Fruit fly (Drosophila melanogaster) whole organism, embryonic: ENCODE measurements around the gene CG42487.

Source experiments
- Atf6 ChIP-seq: fragments of 200-800 bp; sonication (Bioruptor generic); IDR thresholded peaks from 2 replicates; pipeline ENCODE4 v1.3.6; 2022; ENCODE audit warnings: missing biosample characterization, missing genetic modification characterization
- Bteb2 ChIP-seq: fragments of 200-800 bp; sonication (Bioruptor generic); optimal IDR thresholded peaks from 2 replicates; lab custom pipeline; 2016; ENCODE audit warnings: missing biosample characterization, missing genetic modification characterization
- CG13123 ChIP-seq: fragments of 200-800 bp; sonication (Bioruptor generic); optimal IDR thresholded peaks from 2 replicates; lab custom pipeline; 2016; ENCODE audit warnings: missing biosample characterization, missing genetic modification characterization
- CG13296 ChIP-seq: fragments of 200-800 bp; sonication (Bioruptor generic); optimal IDR thresholded peaks from 3 replicates; lab custom pipeline; 2018; ENCODE audit warnings: missing biosample characterization, mild to moderate bottlenecking, missing genetic modification characterization
- CG14441 ChIP-seq: fragments of 200-800 bp; sonication (Bioruptor generic); IDR thresholded peaks from 2 replicates; pipeline ENCODE4 v1.3.6; 2022; ENCODE audit warnings: missing biosample characterization, missing genetic modification characterization
- CG14965 ChIP-seq: fragments of 200-800 bp; sonication (Bioruptor generic); optimal IDR thresholded peaks from 2 replicates; lab custom pipeline; 2016; ENCODE audit warnings: missing biosample characterization, missing genetic modification characterization, borderline replicate concordance
- CG1603 ChIP-seq: fragments of 200-800 bp; sonication (Bioruptor generic); optimal IDR thresholded peaks from 2 replicates; lab custom pipeline; 2019; ENCODE audit warnings: missing biosample characterization, mild to moderate bottlenecking, missing genetic modification characterization, moderate library complexity
- CG31365 ChIP-seq: fragments of 200-800 bp; sonication (Bioruptor generic); optimal IDR thresholded peaks from 2 replicates; lab custom pipeline; 2018; ENCODE audit warnings: missing biosample characterization, mild to moderate bottlenecking, missing genetic modification characterization
- CG32532 ChIP-seq: fragments of 200-800 bp; sonication (Bioruptor generic); IDR thresholded peaks from 2 replicates; pipeline ENCODE4 v1.3.6; 2022; ENCODE audit warnings: missing biosample characterization, missing genetic modification characterization
- CG3995 ChIP-seq: fragments of 200-800 bp; sonication (Bioruptor generic); optimal IDR thresholded peaks from 3 replicates; lab custom pipeline; 2016; ENCODE audit warnings: missing biosample characterization, missing genetic modification characterization
- CG6683 ChIP-seq: fragments of 200-800 bp; sonication (Bioruptor generic); optimal IDR thresholded peaks from 2 replicates; lab custom pipeline; 2017; ENCODE audit warnings: missing biosample characterization, mild to moderate bottlenecking, missing genetic modification characterization, missing genetic modification reagents
- CG7357 ChIP-seq: fragments of 200-800 bp; sonication (Bioruptor generic); IDR thresholded peaks from 3 replicates; pipeline ENCODE4 v1.3.6; 2022; ENCODE audit warnings: missing biosample characterization, missing genetic modification characterization
- CG7372 ChIP-seq: fragments of 200-800 bp; sonication (Bioruptor generic); IDR thresholded peaks from 2 replicates; pipeline ENCODE4 v1.3.6; 2022; ENCODE audit warnings: missing biosample characterization, missing genetic modification characterization
- CG8478 ChIP-seq: fragments of >200 bp; optimal IDR thresholded peaks from 2 replicates; lab custom pipeline; 2018
- CG9797 ChIP-seq: fragments of 200-800 bp; sonication (Bioruptor generic); optimal IDR thresholded peaks from 3 replicates; lab custom pipeline; 2018; ENCODE audit warnings: missing biosample characterization, mild to moderate bottlenecking, missing genetic modification characterization
- CHES-1-like ChIP-seq: fragments of 200-800 bp; sonication (Bioruptor generic); optimal IDR thresholded peaks from 2 replicates; lab custom pipeline; 2016; ENCODE audit warnings: missing biosample characterization, missing genetic modification characterization
- Dp ChIP-seq: fragments of 200-800 bp; sonication (Bioruptor generic); optimal IDR thresholded peaks from 2 replicates; lab custom pipeline; 2018; ENCODE audit warnings: missing biosample characterization, mild to moderate bottlenecking, missing genetic modification characterization, moderate library complexity
- E2f1 ChIP-seq: fragments of 200-800 bp; sonication (Bioruptor generic); IDR thresholded peaks from 2 replicates; pipeline ENCODE4 v1.3.6; 2022; ENCODE audit warnings: missing biosample characterization, missing genetic modification characterization
- Eip74EF ChIP-seq, 2 experiments: fragments of 200-800 bp in 1 of 2; fragments of >200 bp in 1 of 2; sonication (Bioruptor generic) in 1 of 2; optimal IDR thresholded peaks; 2 replicates each; lab custom pipeline; 2017 to 2019; ENCODE audit warnings: missing biosample characterization in 2 of 2, missing genetic modification characterization in 2 of 2, mild to moderate bottlenecking in 1 of 2, moderate library complexity in 1 of 2
- Gsc ChIP-seq: fragments of 200-800 bp; sonication (Bioruptor generic); IDR thresholded peaks from 2 replicates; pipeline ENCODE4 v1.3.6; 2022; ENCODE audit warnings: missing biosample characterization, missing genetic modification characterization
- HLH54F ChIP-seq: fragments of 200-800 bp; sonication (Bioruptor generic); optimal IDR thresholded peaks from 3 replicates; lab custom pipeline; 2016; ENCODE audit warnings: missing biosample characterization, missing genetic modification characterization
- HLHmδ ChIP-seq: fragments of 200-800 bp; sonication (Bioruptor generic); optimal IDR thresholded peaks from 2 replicates; lab custom pipeline; 2018; ENCODE audit warnings: missing biosample characterization, mild to moderate bottlenecking, missing genetic modification characterization, moderate library complexity
- Lhr ChIP-seq: fragments of 200-800 bp; sonication (Bioruptor generic); optimal IDR thresholded peaks from 3 replicates; lab custom pipeline; 2017; ENCODE audit warnings: mild to moderate bottlenecking, missing biosample characterization, missing genetic modification reagents, missing genetic modification characterization
- NfI ChIP-seq: fragments of 200-800 bp; sonication (Bioruptor generic); optimal IDR thresholded peaks from 3 replicates; lab custom pipeline; 2018; ENCODE audit warnings: missing biosample characterization, mild to moderate bottlenecking, missing genetic modification characterization, moderate library complexity
- Tbp ChIP-seq: fragments of >200 bp; optimal IDR thresholded peaks from 2 replicates; lab custom pipeline; 2018; ENCODE audit warnings: missing biosample characterization, missing genetic modification characterization
- ac ChIP-seq: fragments of 200-800 bp; sonication (Bioruptor generic); optimal IDR thresholded peaks from 3 replicates; lab custom pipeline; 2017; ENCODE audit warnings: missing biosample characterization, mild to moderate bottlenecking, missing genetic modification characterization
- amos ChIP-seq: fragments of 200-800 bp; sonication (Bioruptor generic); IDR thresholded peaks from 2 replicates; pipeline ENCODE4 v1.3.6; 2022; ENCODE audit warnings: missing biosample characterization, missing genetic modification characterization; ENCODE audit not compliant: partially characterized antibody
- az2 ChIP-seq: fragments of 200-800 bp; sonication (Bioruptor generic); optimal IDR thresholded peaks from 3 replicates; lab custom pipeline; 2016; ENCODE audit warnings: missing biosample characterization, missing genetic modification characterization
- bbx ChIP-seq: fragments of 200-800 bp; sonication (Bioruptor generic); IDR thresholded peaks from 2 replicates; pipeline ENCODE4 v1.3.6; 2022; ENCODE audit warnings: missing biosample characterization, missing genetic modification characterization; ENCODE audit not compliant: partially characterized antibody
- crol ChIP-seq: fragments of 200-800 bp; sonication (Bioruptor generic); IDR thresholded peaks from 2 replicates; pipeline ENCODE4 v1.3.6; 2022; ENCODE audit warnings: missing biosample characterization, missing genetic modification characterization
- dan ChIP-seq: fragments of 200-800 bp; sonication (Bioruptor generic); IDR thresholded peaks from 2 replicates; pipeline ENCODE4 v1.3.6; 2022; ENCODE audit warnings: missing biosample characterization, missing genetic modification characterization
- eve ChIP-seq, 2 experiments: fragments of >200 bp; optimal IDR thresholded peaks; 2 replicates each; lab custom pipeline; 2017; ENCODE audit warnings: missing biosample characterization in 2 of 2, missing genetic modification characterization in 2 of 2
- fru ChIP-seq: fragments of >200 bp; optimal IDR thresholded peaks from 2 replicates; lab custom pipeline; 2017
- jigr1 ChIP-seq: fragments of 200-800 bp; sonication (Bioruptor generic); IDR thresholded peaks from 3 replicates; pipeline ENCODE4 v1.3.6; 2022; ENCODE audit warnings: missing biosample characterization, missing genetic modification characterization
- jing ChIP-seq: fragments of 200-800 bp; sonication (Bioruptor generic); optimal IDR thresholded peaks from 2 replicates; lab custom pipeline; 2018; ENCODE audit warnings: missing biosample characterization, mild to moderate bottlenecking, missing genetic modification characterization
- knrl ChIP-seq: fragments of 200-800 bp; sonication (Bioruptor generic); IDR thresholded peaks from 3 replicates; pipeline ENCODE4 v1.3.6; 2022; ENCODE audit warnings: missing biosample characterization, missing genetic modification characterization; ENCODE audit not compliant: partially characterized antibody
- lola ChIP-seq, 3 experiments: fragments of >200 bp in 2 of 3; fragments of 200-800 bp in 1 of 3; sonication (Bioruptor generic) in 1 of 3; optimal IDR thresholded peaks; 2 replicates each; lab custom pipeline; 2017 to 2019; ENCODE audit warnings: missing biosample characterization in 3 of 3, missing genetic modification characterization in 3 of 3, mild to moderate bottlenecking in 1 of 3, moderate library complexity in 1 of 3
- org-1 ChIP-seq: fragments of 200-800 bp; sonication (Bioruptor generic); optimal IDR thresholded peaks from 2 replicates; lab custom pipeline; 2017; ENCODE audit warnings: missing biosample characterization, missing genetic modification characterization
- pfk ChIP-seq: fragments of 200-800 bp; sonication (Bioruptor generic); optimal IDR thresholded peaks from 2 replicates; lab custom pipeline; 2018; ENCODE audit warnings: missing biosample characterization, mild to moderate bottlenecking, missing genetic modification characterization, moderate library complexity
- ranshi ChIP-seq: fragments of 200-800 bp; sonication (Bioruptor generic); IDR thresholded peaks from 2 replicates; pipeline ENCODE4 v1.3.6; 2022; ENCODE audit warnings: missing biosample characterization, missing genetic modification characterization
- rib ChIP-seq: fragments of 200-800 bp; sonication (Bioruptor generic); IDR thresholded peaks from 2 replicates; pipeline ENCODE4 v1.3.6; 2022; ENCODE audit warnings: missing biosample characterization, missing genetic modification characterization
- ro ChIP-seq: fragments of 200-800 bp; sonication (Bioruptor generic); IDR thresholded peaks from 2 replicates; pipeline ENCODE4 v1.3.6; 2022; ENCODE audit warnings: missing biosample characterization, missing genetic modification characterization
- row ChIP-seq: fragments of 200-800 bp; sonication (Bioruptor generic); IDR thresholded peaks from 3 replicates; pipeline ENCODE4 v1.3.6; 2022; ENCODE audit warnings: missing biosample characterization, missing genetic modification characterization
- salm ChIP-seq: fragments of 200-800 bp; sonication (Bioruptor generic); optimal IDR thresholded peaks from 2 replicates; lab custom pipeline; 2018; ENCODE audit warnings: missing biosample characterization, mild to moderate bottlenecking, missing genetic modification characterization
- slp2 ChIP-seq: fragments of 200-800 bp; sonication (Bioruptor generic); optimal IDR thresholded peaks from 2 replicates; lab custom pipeline; 2016; ENCODE audit warnings: missing biosample characterization, missing genetic modification characterization
- sqz ChIP-seq: fragments of 200-800 bp; sonication (Bioruptor generic); optimal IDR thresholded peaks from 3 replicates; lab custom pipeline; 2018; ENCODE audit warnings: missing biosample characterization, mild to moderate bottlenecking, missing genetic modification characterization
- tin ChIP-seq: fragments of 200-800 bp; sonication (Bioruptor generic); optimal IDR thresholded peaks from 3 replicates; lab custom pipeline; 2016; ENCODE audit warnings: missing biosample characterization, missing genetic modification characterization
- vnd ChIP-seq: fragments of 200-800 bp; sonication (Bioruptor generic); IDR thresholded peaks from 3 replicates; pipeline ENCODE4 v1.3.6; 2022; ENCODE audit warnings: missing biosample characterization, missing genetic modification characterization; ENCODE audit not compliant: partially characterized antibody
- z ChIP-seq: fragments of 200-800 bp; sonication (Bioruptor generic); IDR thresholded peaks from 3 replicates; pipeline ENCODE4 v1.3.6; 2022; ENCODE audit warnings: missing biosample characterization, missing genetic modification characterization

CG42487 gene

DNA sequence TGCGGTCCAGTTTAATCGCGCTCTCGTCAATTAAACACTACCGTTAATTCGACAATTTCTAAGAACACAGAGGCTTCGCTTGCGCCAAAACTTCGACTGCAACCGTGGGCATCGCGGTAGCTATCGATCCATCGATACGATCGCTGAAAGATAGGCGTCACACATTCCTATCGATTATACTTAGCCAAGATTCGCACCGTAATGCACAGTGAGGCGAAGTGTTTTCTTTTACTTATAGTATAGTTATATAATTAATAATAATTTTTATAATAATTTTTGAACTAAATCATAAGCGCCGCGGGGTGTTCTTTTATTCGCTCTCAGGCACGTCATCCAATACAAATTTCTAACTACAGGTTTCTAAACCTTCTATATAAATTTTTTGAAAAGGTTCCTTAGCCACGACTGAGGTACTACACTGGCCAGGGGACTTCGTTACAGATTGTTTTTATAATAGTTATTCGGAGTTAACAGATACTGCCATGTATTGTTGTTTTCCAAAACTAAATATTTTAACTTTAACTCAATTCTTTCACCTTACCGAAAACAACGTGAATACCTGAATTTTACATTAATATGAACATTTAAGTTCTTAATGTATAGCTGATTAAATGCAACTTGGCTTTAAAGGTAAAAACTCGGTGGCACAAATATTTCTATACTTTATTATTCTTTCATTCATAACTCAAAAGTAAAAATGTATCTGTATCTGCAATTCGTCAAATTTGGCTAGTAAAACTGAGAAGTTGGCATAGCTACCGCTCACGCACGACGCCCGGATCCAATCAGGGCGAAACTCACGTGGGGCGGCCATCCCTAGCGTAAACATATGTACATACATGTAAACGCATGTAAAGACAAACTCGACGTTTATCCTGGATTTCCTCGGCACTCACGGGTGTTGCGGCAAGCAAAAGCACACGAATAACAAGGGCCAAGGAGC, 21.0 kb downstream of the CG42487 start, which contains the start of the genes NSD and BOD1 (continued):
- TF ChIP-seq Lhr (GFP tag; lab: Kevin White, UChicago) = no peak
- TF ChIP-seq slp2 = no peak
- peak; percentile 84 for TF ChIP-seq CG32532 (GFP tag; lab: Robert Waterston, UW)
- no peak for TF ChIP-seq Gsc (GFP tag; lab: Robert Waterston, UW)
- TF ChIP-seq CG7357 = peak; percentile 27; the same call in 1 of the 3 replicates
- TF ChIP-seq Bteb2 (GFP tag; lab: Kevin White, UChicago) = no peak
- TF ChIP-seq eve (GFP tag; optimal IDR thresholded peaks at IDR 0.05; lab: Kevin White, UChicago) = no peak
- peak; percentile 53; the same call in 1 of the 2 replicates for TF ChIP-seq CG7372 (GFP tag; lab: Robert Waterston, UW)
- TF ChIP-seq CG8478 (lab: Kevin White, UChicago) = no peak
- no peak for TF ChIP-seq CG3995 (GFP tag; lab: Kevin White, UChicago)
- no peak for TF ChIP-seq CG14965 (GFP tag; lab: Kevin White, UChicago)
- TF ChIP-seq jigr1 = peak; percentile 25; the same call in 1 of the 3 replicates
- TF ChIP-seq CG13296 (GFP tag; lab: Kevin White, UChicago) = no peak
- no peak for TF ChIP-seq jing (GFP tag; lab: Kevin White, UChicago)
- peak; percentile 8; the same call in 1 of the 2 replicates for TF ChIP-seq crol (GFP tag; lab: Robert Waterston, UW)
- no peak for TF ChIP-seq CG6683 (GFP tag; lab: Kevin White, UChicago)
- TF ChIP-seq ranshi (GFP tag; lab: Robert Waterston, UW) = peak; percentile 70
- peak; percentile 98 for TF ChIP-seq bbx (GFP tag; lab: Robert Waterston, UW)
- TF ChIP-seq tin (GFP tag; lab: Kevin White, UChicago) = peak; percentile 64
- TF ChIP-seq row (GFP tag; lab: Robert Waterston, UW) = peak; percentile 92
- TF ChIP-seq CG31365 (tag; lab: Kevin White, UChicago) = no peak
- no peak for TF ChIP-seq ac (GFP tag; lab: Kevin White, UChicago)
- peak; percentile 12 for TF ChIP-seq HLH54F (GFP tag; lab: Kevin White, UChicago)
- TF ChIP-seq z (GFP tag; lab: Robert Waterston, UW) = no peak
- TF ChIP-seq az2 (GFP tag; lab: Kevin White, UChicago) = peak; percentile 57
- no peak for TF ChIP-seq rib (GFP tag; lab: Robert Waterston, UW)
- peak; percentile 34; the same call in 1 of the 2 replicates for TF ChIP-seq ro (GFP tag; lab: Robert Waterston, UW)
- no peak for TF ChIP-seq Eip74EF (GFP tag; optimal IDR thresholded peaks at IDR 0.05; lab: Kevin White, UChicago)
- no peak for TF ChIP-seq org-1 (GFP tag; lab: Kevin White, UChicago)
- TF ChIP-seq lola (GFP tag; optimal IDR thresholded peaks at IDR 0.05; lab: Kevin White, UChicago) = peak in 1 of 3 experiments; percentile 19
- TF ChIP-seq Tbp (GFP tag; lab: Kevin White, UChicago) = no peak
- peak; percentile 98 for TF ChIP-seq amos
- no peak for TF ChIP-seq dan (GFP tag; lab: Robert Waterston, UW)
- TF ChIP-seq Dp (GFP tag; lab: Kevin White, UChicago) = peak; percentile 63
- no peak for TF ChIP-seq salm (tag; lab: Kevin White, UChicago)
- no peak for TF ChIP-seq CHES-1-like
- peak; percentile 63 for TF ChIP-seq NfI
- TF ChIP-seq CG9797 = no peak
- no peak for TF ChIP-seq Atf6 (GFP tag; lab: Robert Waterston, UW)
- TF ChIP-seq sqz (GFP tag; lab: Kevin White, UChicago) = no peak
- no peak for TF ChIP-seq CG13123 (GFP tag; lab: Kevin White, UChicago)
- TF ChIP-seq pfk (GFP tag; lab: Kevin White, UChicago) = no peak
- TF ChIP-seq CG1603 (tag; lab: Kevin White, UChicago) = peak; percentile 55
- TF ChIP-seq CG14441 (GFP tag; lab: Robert Waterston, UW) = peak; percentile 69
- TF ChIP-seq vnd (GFP tag; lab: Robert Waterston, UW) = peak; percentile 94
- TF ChIP-seq fru = no peak
- TF ChIP-seq HLHmδ (GFP tag; lab: Kevin White, UChicago) = no peak
- peak; percentile 84 for TF ChIP-seq E2f1
- peak; percentile 93 for TF ChIP-seq knrl (GFP tag; lab: Robert Waterston, UW)
